Fruit fly (Drosophila melanogaster) whole organism, embryonic: Measurements from ENCODE around the gene janA.

Experiments used
- BtbVII ChIP-seq: fragments of 200-800 bp; sonication (Bioruptor generic); optimal IDR thresholded peaks from 3 replicates; lab custom pipeline; 2017; ENCODE audit warnings: missing biosample characterization, mild to moderate bottlenecking, missing genetic modification characterization
- CG10267 ChIP-seq: fragments of 200-800 bp; sonication (Bioruptor generic); optimal IDR thresholded peaks from 2 replicates; lab custom pipeline; 2018; ENCODE audit warnings: missing biosample characterization, mild to moderate bottlenecking, missing genetic modification characterization, moderate library complexity
- CG12104 ChIP-seq: fragments of 200-800 bp; sonication (Bioruptor generic); optimal IDR thresholded peaks from 3 replicates; lab custom pipeline; 2016; ENCODE audit warnings: missing biosample characterization, missing genetic modification characterization
- CG16815 ChIP-seq: fragments of 200-800 bp; sonication (Bioruptor generic); optimal IDR thresholded peaks from 3 replicates; lab custom pipeline; 2017; ENCODE audit warnings: missing biosample characterization, mild to moderate bottlenecking, missing genetic modification characterization
- CG17385 ChIP-seq: fragments of 200-800 bp; sonication (Bioruptor generic); optimal IDR thresholded peaks from 3 replicates; lab custom pipeline; 2018; ENCODE audit warnings: missing biosample characterization, mild to moderate bottlenecking, missing genetic modification characterization
- CG17829 ChIP-seq: fragments of 200-800 bp; optimal IDR thresholded peaks from 2 replicates; lab custom pipeline; 2019; ENCODE audit warnings: missing biosample characterization, mild to moderate bottlenecking, missing genetic modification characterization, moderate library complexity
- CG2202 ChIP-seq: fragments of 200-800 bp; sonication (Bioruptor generic); optimal IDR thresholded peaks from 2 replicates; lab custom pipeline; 2018; ENCODE audit warnings: missing biosample characterization, mild to moderate bottlenecking, missing genetic modification characterization
- CG31365 ChIP-seq: fragments of 200-800 bp; sonication (Bioruptor generic); optimal IDR thresholded peaks from 2 replicates; lab custom pipeline; 2018; ENCODE audit warnings: missing biosample characterization, mild to moderate bottlenecking, missing genetic modification characterization
- CG32767 ChIP-seq: fragments of 200-800 bp; sonication (Bioruptor generic); IDR thresholded peaks from 2 replicates; pipeline ENCODE4 v1.3.6; 2022; ENCODE audit warnings: missing biosample characterization, missing genetic modification characterization
- CG33557 ChIP-seq: fragments of 200-800 bp; sonication (Bioruptor generic); optimal IDR thresholded peaks from 2 replicates; lab custom pipeline; 2019; ENCODE audit warnings: missing biosample characterization, mild to moderate bottlenecking, missing genetic modification characterization, moderate library complexity
- CG3407 ChIP-seq: fragments of 200-800 bp; sonication (Bioruptor generic); optimal IDR thresholded peaks from 2 replicates; lab custom pipeline; 2018; ENCODE audit warnings: missing biosample characterization, mild to moderate bottlenecking, missing genetic modification characterization
- CG3726 ChIP-seq: fragments of 200-800 bp; sonication (Bioruptor generic); IDR thresholded peaks from 3 replicates; pipeline ENCODE4, ENCODE4 v1.3.6; 2022; ENCODE audit warnings: missing biosample characterization, missing genetic modification characterization
- CG8089 ChIP-seq: fragments of 200-800 bp; sonication (Bioruptor generic); optimal IDR thresholded peaks from 3 replicates; lab custom pipeline; 2016; ENCODE audit warnings: missing biosample characterization, missing genetic modification characterization
- CG8359 ChIP-seq: fragments of 200-800 bp; sonication (Bioruptor generic); optimal IDR thresholded peaks from 2 replicates; lab custom pipeline; 2017; ENCODE audit warnings: missing biosample characterization, mild to moderate bottlenecking, missing genetic modification characterization, borderline replicate concordance
- CG8388 ChIP-seq: fragments of 200-800 bp; sonication (Bioruptor generic); optimal IDR thresholded peaks from 2 replicates; lab custom pipeline; 2019; ENCODE audit warnings: missing biosample characterization, mild to moderate bottlenecking, missing genetic modification characterization, moderate library complexity
- D ChIP-seq, 2 experiments: fragments of 200-800 bp in 1 of 2; fragments of >200 bp in 1 of 2; sonication (Bioruptor generic) in 1 of 2; optimal IDR thresholded peaks; 2 replicates in 1 of 2; 3 replicates in 1 of 2; lab custom pipeline; 2017; ENCODE audit warnings: mild to moderate bottlenecking in 1 of 2, missing biosample characterization in 1 of 2, missing genetic modification characterization in 1 of 2, missing genetic modification reagents in 1 of 2
- D19A ChIP-seq: fragments of 200-800 bp; optimal IDR thresholded peaks from 3 replicates; lab custom pipeline; 2019; ENCODE audit warnings: missing biosample characterization, mild to moderate bottlenecking, missing genetic modification characterization, moderate library complexity
- Dfd ChIP-seq, 2 experiments: fragments of >200 bp; optimal IDR thresholded peaks; 2 replicates each; lab custom pipeline; 2017; ENCODE audit warnings: missing biosample characterization in 2 of 2, missing genetic modification characterization in 2 of 2
- Dref ChIP-seq: fragments of 200-800 bp; sonication (Bioruptor generic); IDR thresholded peaks from 2 replicates; pipeline ENCODE4 v1.3.6; 2022; ENCODE audit warnings: missing biosample characterization, missing genetic modification characterization
- Drgx ChIP-seq: fragments of 200-800 bp; sonication (Bioruptor generic); IDR thresholded peaks from 2 replicates; pipeline ENCODE4 v1.3.6; 2022; ENCODE audit warnings: missing biosample characterization, missing genetic modification characterization
- E2f2 ChIP-seq: fragments of 200-800 bp; sonication (Bioruptor generic); IDR thresholded peaks from 2 replicates; pipeline ENCODE4 v1.3.6; 2022; ENCODE audit warnings: missing biosample characterization, missing genetic modification characterization
- Hr39 ChIP-seq: fragments of >200 bp; optimal IDR thresholded peaks from 2 replicates; lab custom pipeline; 2017
- Hr78 ChIP-seq, 2 experiments: fragments of 200-800 bp in 1 of 2; fragments of >200 bp in 1 of 2; sonication (Bioruptor generic) in 1 of 2; optimal IDR thresholded peaks; 2 replicates each; lab custom pipeline; 2017 to 2019; ENCODE audit warnings: missing biosample characterization in 2 of 2, missing genetic modification characterization in 2 of 2, mild to moderate bottlenecking in 1 of 2, moderate library complexity in 1 of 2
- MESR4 ChIP-seq: fragments of 200-800 bp; sonication (Bioruptor generic); optimal IDR thresholded peaks from 2 replicates; lab custom pipeline; 2018; ENCODE audit warnings: missing biosample characterization, mild to moderate bottlenecking, missing genetic modification characterization, moderate library complexity
- NC2β ChIP-seq: fragments of 200-800 bp; sonication (Bioruptor generic); optimal IDR thresholded peaks from 2 replicates; lab custom pipeline; 2016; ENCODE audit warnings: missing biosample characterization, missing genetic modification characterization
- NFAT ChIP-seq: fragments of 200-800 bp; sonication (Bioruptor generic); IDR thresholded peaks from 2 replicates; pipeline ENCODE4 v1.3.6; 2022; ENCODE audit warnings: missing biosample characterization, missing genetic modification characterization
- Ptx1 ChIP-seq: fragments of 200-800 bp; sonication (Bioruptor generic); IDR thresholded peaks from 2 replicates; pipeline ENCODE4 v1.3.6; 2022; ENCODE audit warnings: missing biosample characterization, missing genetic modification characterization
- Ravus ChIP-seq: fragments of 200-800 bp; sonication (Bioruptor generic); IDR thresholded peaks from 2 replicates; pipeline ENCODE4 v1.3.6; 2022; ENCODE audit warnings: missing biosample characterization, missing genetic modification characterization
- amos ChIP-seq: fragments of 200-800 bp; sonication (Bioruptor generic); IDR thresholded peaks from 2 replicates; pipeline ENCODE4 v1.3.6; 2022; ENCODE audit warnings: missing biosample characterization, missing genetic modification characterization; ENCODE audit not compliant: partially characterized antibody
- bab2 ChIP-seq: fragments of 200-800 bp; sonication (Bioruptor generic); optimal IDR thresholded peaks from 2 replicates; lab custom pipeline; 2016; ENCODE audit warnings: missing biosample characterization, missing genetic modification characterization
- cad ChIP-seq: fragments of >200 bp; optimal IDR thresholded peaks from 2 replicates; lab custom pipeline; 2017; ENCODE audit warnings: missing biosample characterization, missing genetic modification characterization
- crc ChIP-seq: fragments of 200-800 bp; sonication (Bioruptor generic); optimal IDR thresholded peaks from 2 replicates; lab custom pipeline; 2016; ENCODE audit warnings: missing biosample characterization, missing genetic modification characterization
- danr ChIP-seq: fragments of 200-800 bp; sonication (Bioruptor generic); IDR thresholded peaks from 2 replicates; pipeline ENCODE4 v1.3.6; 2022; ENCODE audit warnings: missing biosample characterization, missing genetic modification characterization
- eve ChIP-seq, 2 experiments: fragments of >200 bp; optimal IDR thresholded peaks; 2 replicates each; lab custom pipeline; 2017; ENCODE audit warnings: missing biosample characterization in 2 of 2, missing genetic modification characterization in 2 of 2
- gce ChIP-seq: fragments of 200-800 bp; sonication (Bioruptor generic); IDR thresholded peaks from 3 replicates; pipeline ENCODE4 v1.3.6; 2022; ENCODE audit warnings: missing biosample characterization, missing genetic modification characterization
- gsb ChIP-seq: fragments of 200-800 bp; sonication (Bioruptor generic); IDR thresholded peaks from 2 replicates; pipeline ENCODE4 v1.3.6; 2022; ENCODE audit warnings: missing biosample characterization, missing genetic modification characterization
- ham ChIP-seq: fragments of 200-800 bp; sonication (Bioruptor generic); IDR thresholded peaks from 2 replicates; pipeline ENCODE4 v1.3.6; 2022; ENCODE audit warnings: missing biosample characterization, missing genetic modification characterization
- ind ChIP-seq: fragments of 200-800 bp; sonication (Bioruptor generic); optimal IDR thresholded peaks from 3 replicates; lab custom pipeline; 2016; ENCODE audit warnings: missing biosample characterization, missing genetic modification characterization
- insv ChIP-seq, 2 experiments: fragments of 200-800 bp; sonication (Bioruptor generic); optimal IDR thresholded peaks; 3 replicates each; lab custom pipeline; 2016 to 2018; ENCODE audit warnings: missing biosample characterization in 2 of 2, missing genetic modification characterization in 2 of 2
- mirr ChIP-seq: fragments of 200-800 bp; sonication (Bioruptor generic); optimal IDR thresholded peaks from 3 replicates; lab custom pipeline; 2018; ENCODE audit warnings: missing biosample characterization, mild to moderate bottlenecking, missing genetic modification characterization
- nerfin-2 ChIP-seq: fragments of 200-800 bp; sonication (Bioruptor generic); IDR thresholded peaks from 2 replicates; pipeline ENCODE4 v1.3.6; 2022; ENCODE audit warnings: missing biosample characterization, missing genetic modification characterization; ENCODE audit not compliant: partially characterized antibody
- onecut ChIP-seq: fragments of 200-800 bp; sonication (Bioruptor generic); IDR thresholded peaks from 2 replicates; pipeline ENCODE4 v1.3.6; 2022; ENCODE audit warnings: missing biosample characterization, missing genetic modification characterization
- psq ChIP-seq: fragments of 200-800 bp; sonication (Bioruptor generic); optimal IDR thresholded peaks from 2 replicates; lab custom pipeline; 2017; ENCODE audit warnings: missing biosample characterization, missing genetic modification characterization
- repo ChIP-seq: fragments of 200-800 bp; sonication (Bioruptor generic); optimal IDR thresholded peaks from 2 replicates; lab custom pipeline; 2016; ENCODE audit warnings: missing biosample characterization, missing genetic modification characterization
- ro ChIP-seq: fragments of 200-800 bp; sonication (Bioruptor generic); IDR thresholded peaks from 2 replicates; pipeline ENCODE4 v1.3.6; 2022; ENCODE audit warnings: missing biosample characterization, missing genetic modification characterization
- tgo ChIP-seq: fragments of 200-800 bp; sonication (Bioruptor generic); IDR thresholded peaks from 3 replicates; pipeline ENCODE4 v1.3.6; 2022; ENCODE audit warnings: missing biosample characterization, missing genetic modification characterization
- trem ChIP-seq: fragments of 200-800 bp; optimal IDR thresholded peaks from 3 replicates; lab custom pipeline; 2019; ENCODE audit warnings: missing biosample characterization, mild to moderate bottlenecking, missing genetic modification characterization, moderate library complexity
- twi ChIP-seq: fragments of 200-800 bp; optimal IDR thresholded peaks from 2 replicates; lab custom pipeline; 2019; ENCODE audit warnings: missing biosample characterization, mild to moderate bottlenecking, missing genetic modification characterization, moderate library complexity
- unpg ChIP-seq: fragments of 200-800 bp; sonication (Bioruptor generic); optimal IDR thresholded peaks from 3 replicates; lab custom pipeline; 2018; ENCODE audit warnings: missing biosample characterization, mild to moderate bottlenecking, missing genetic modification characterization, moderate library complexity
- vvl ChIP-seq: fragments of 200-800 bp; sonication (Bioruptor generic); IDR thresholded peaks from 2 replicates; pipeline ENCODE4 v1.3.6; 2022; ENCODE audit warnings: missing biosample characterization, missing genetic modification characterization

The janA gene

dm6 chr3R:30043139-30043744, 3.9 kb upstream of the janA start, which contains the start of gene Sry-delta (continued):
- peak; percentile 73 for TF ChIP-seq E2f2 (GFP tag; lab: Robert Waterston, UW)
- TF ChIP-seq psq: peak; percentile 60
- TF ChIP-seq NC2β (GFP tag; lab: Kevin White, UChicago): peak; percentile 86
- peak; percentile 42 for TF ChIP-seq CG16815 (GFP tag; lab: Kevin White, UChicago)
- peak; percentile 48 for TF ChIP-seq CG2202 (tag; lab: Kevin White, UChicago)
- peak; percentile 75 for TF ChIP-seq tgo (GFP tag; lab: Robert Waterston, UW)
- no peak for TF ChIP-seq Hr78 (GFP tag; optimal IDR thresholded peaks at IDR 0.05; lab: Kevin White, UChicago)
- no peak for TF ChIP-seq D (optimal IDR thresholded peaks at IDR 0.05; lab: Kevin White, UChicago)
- TF ChIP-seq D (GFP tag; optimal IDR thresholded peaks at IDR 0.05; lab: Kevin White, UChicago): peak; percentile 37
- TF ChIP-seq CG3407 (GFP tag; lab: Kevin White, UChicago): no peak
- peak; percentile 86 for TF ChIP-seq Ptx1 (GFP tag; lab: Robert Waterston, UW)
- TF ChIP-seq Drgx (GFP tag; lab: Robert Waterston, UW): peak; percentile 55; the same call in 1 of the 2 replicates
- peak; percentile 68 for TF ChIP-seq unpg (GFP tag; lab: Kevin White, UChicago)
- peak; percentile 84 for TF ChIP-seq bab2 (GFP tag; lab: Kevin White, UChicago)
- no peak for TF ChIP-seq Dfd (GFP tag; optimal IDR thresholded peaks at IDR 0.05; lab: Kevin White, UChicago)
- 0 out of 3 replicates have a peak, but pooled peaks have one; percentile 20 for TF ChIP-seq gce
- TF ChIP-seq eve (GFP tag; optimal IDR thresholded peaks at IDR 0.05; lab: Kevin White, UChicago): no peak
- TF ChIP-seq twi: peak; percentile 5
- 0 out of 3 replicates have a peak, but pooled peaks have one; percentile 49 for TF ChIP-seq CG3726 (GFP tag; lab: Robert Waterston, UW)
- TF ChIP-seq CG12104 (GFP tag; lab: Kevin White, UChicago): peak; percentile 54
- peak; percentile 84 for TF ChIP-seq CG17829
- TF ChIP-seq ind: peak; percentile 88
- peak in 1 of 2 experiments; percentile 46 for TF ChIP-seq insv (GFP tag; optimal IDR thresholded peaks at IDR 0.05; lab: Kevin White, UChicago)
- TF ChIP-seq crc (GFP tag; lab: Kevin White, UChicago): peak; percentile 64
- TF ChIP-seq CG33557: peak; percentile 52
- TF ChIP-seq CG31365 (tag; lab: Kevin White, UChicago): no peak
- peak; percentile 83 for TF ChIP-seq trem (tag; lab: Kevin White, UChicago)
- 0 out of 2 replicates have a peak, but pooled peaks have one; percentile 8 for TF ChIP-seq gsb (GFP tag; lab: Robert Waterston, UW)
- TF ChIP-seq repo: peak; percentile 79
- peak; percentile 50 for TF ChIP-seq onecut (GFP tag; lab: Robert Waterston, UW)
- peak; percentile 95 for TF ChIP-seq MESR4 (GFP tag; lab: Kevin White, UChicago)
- no peak for TF ChIP-seq D19A (tag; lab: Kevin White, UChicago)
- peak; percentile 19; the same call in 1 of the 2 replicates for TF ChIP-seq nerfin-2
- TF ChIP-seq amos (GFP tag; lab: Robert Waterston, UW): peak; percentile 81
- TF ChIP-seq CG17385 (GFP tag; lab: Kevin White, UChicago): no peak
- TF ChIP-seq vvl (GFP tag; lab: Robert Waterston, UW): peak; percentile 90
- no peak for TF ChIP-seq Hr39
- 0 out of 2 replicates have a peak, but pooled peaks have one; percentile 2 for TF ChIP-seq Ravus (GFP tag; lab: Robert Waterston, UW)
- TF ChIP-seq BtbVII (GFP tag; lab: Kevin White, UChicago): peak; percentile 19
- TF ChIP-seq CG8388 (GFP tag; lab: Kevin White, UChicago): peak; percentile 56
- TF ChIP-seq NFAT (GFP tag; lab: Robert Waterston, UW): peak; percentile 88
- peak; percentile 82 for TF ChIP-seq mirr (GFP tag; lab: Kevin White, UChicago)
- no peak for TF ChIP-seq CG8359 (GFP tag; lab: Kevin White, UChicago)
- peak; percentile 77 for TF ChIP-seq Dref (GFP tag; lab: Robert Waterston, UW)
- peak; percentile 71 for TF ChIP-seq CG32767 (GFP tag; lab: Robert Waterston, UW)
- TF ChIP-seq danr (GFP tag; lab: Robert Waterston, UW): peak; percentile 44; the same call in 1 of the 2 replicates
- TF ChIP-seq cad (GFP tag; lab: Kevin White, UChicago): peak; percentile 54
- TF ChIP-seq ro (GFP tag; lab: Robert Waterston, UW): no peak
- TF ChIP-seq ham (GFP tag; lab: Robert Waterston, UW): no peak; the same call in 1 of the 2 replicates
- TF ChIP-seq CG8089 (GFP tag; lab: Kevin White, UChicago): peak; percentile 70
- TF ChIP-seq CG10267: peak; percentile 79
